Fruit fly (Drosophila melanogaster): ENCODE measurements around the gene Takl1.

The Takl1 gene

dm6 chr3R:20779969-20780368 lies 7.6 kb upstream of the Takl1 start:
- no peak for TF ChIP-seq CTCF (optimal IDR thresholded peaks at IDR 0.05)
- no peak for TF ChIP-seq CG8478 (optimal IDR thresholded peaks at IDR 0.05)

DNA sequence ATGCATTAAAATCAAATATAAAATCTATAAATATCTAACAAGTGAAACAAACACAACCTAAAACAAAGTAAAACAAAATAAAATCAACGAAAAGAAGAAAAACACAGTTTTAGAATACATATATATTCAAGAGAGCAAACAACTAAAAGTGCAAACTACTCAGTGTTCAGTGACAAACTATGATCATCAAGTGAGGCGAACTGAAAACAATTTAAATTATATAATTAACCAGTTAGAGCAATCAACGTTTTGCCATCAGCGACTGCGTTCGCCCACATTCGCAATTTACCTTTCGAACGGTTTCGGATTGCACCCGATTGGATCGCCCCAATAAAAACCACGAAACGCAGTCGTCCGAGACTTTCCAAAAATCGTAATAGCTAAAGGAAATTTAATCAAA lies 7.1 kb upstream of the Takl1 start:
- TF ChIP-seq CTCF (optimal IDR thresholded peaks at IDR 0.05) (no peak), CG8478 (optimal IDR thresholded peaks at IDR 0.05) (no peak)

DNA sequence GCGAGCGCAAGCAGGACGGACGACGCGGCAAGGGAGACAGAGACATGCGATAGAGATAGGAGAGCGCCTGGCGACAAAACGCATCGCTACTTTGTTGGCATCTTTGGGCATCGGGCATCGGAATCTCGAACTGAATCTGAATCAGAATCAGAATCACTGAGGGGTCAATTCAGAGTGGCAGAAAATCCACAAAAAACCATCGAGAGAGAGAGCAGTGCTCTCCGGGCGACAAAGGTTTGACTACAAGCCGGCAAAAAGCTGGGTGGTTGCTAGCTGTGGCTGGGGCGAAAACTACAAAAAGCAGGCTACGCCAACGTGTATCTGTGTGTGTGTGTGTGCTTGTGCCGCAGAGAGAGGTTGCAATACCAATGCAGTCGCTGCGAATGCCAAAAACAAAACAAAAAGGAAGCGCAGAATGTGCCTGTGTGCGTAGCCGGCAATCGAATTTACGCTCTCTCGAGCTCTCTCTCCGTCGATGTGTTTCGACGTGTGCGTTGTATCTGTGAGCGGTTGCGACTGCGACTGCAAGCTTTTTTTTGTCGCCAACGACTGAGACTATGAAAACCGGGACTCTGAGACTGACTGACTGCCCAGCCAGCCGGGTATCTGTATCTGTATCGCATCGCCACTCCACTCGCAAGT lies 6.0 kb upstream of the Takl1 start:
- TF ChIP-seq CG8478 (optimal IDR thresholded peaks at IDR 0.05), result no peak

- TF ChIP-seq CTCF (optimal IDR thresholded peaks at IDR 0.05), result no peak
- TF ChIP-seq CG8478 (optimal IDR thresholded peaks at IDR 0.05), result no peak
Measured at dm6 chr3R:20774125-20774524, 1.7 kb upstream of the Takl1 start.

- no peak for TF ChIP-seq CTCF (optimal IDR thresholded peaks at IDR 0.05)
- no peak for TF ChIP-seq CG8478 (optimal IDR thresholded peaks at IDR 0.05)
Measured at dm6 chr3R:20773174-20773573, 773 bp upstream of the Takl1 start.

dm6 chr3R:20766156-20766486 lies 6.3 kb downstream of the Takl1 start:
- no peak for TF ChIP-seq CG8478 (optimal IDR thresholded peaks at IDR 0.05)
- TF ChIP-seq CTCF (optimal IDR thresholded peaks at IDR 0.05), result no peak

- no peak for TF ChIP-seq CTCF (optimal IDR thresholded peaks at IDR 0.05)
- TF ChIP-seq CG8478 (optimal IDR thresholded peaks at IDR 0.05), result no peak
Measured at dm6 chr3R:20765302-20766155, 6.9 kb downstream of the Takl1 start.

- TF ChIP-seq CG8478 (optimal IDR thresholded peaks at IDR 0.05), result no peak
- no peak for TF ChIP-seq CTCF (optimal IDR thresholded peaks at IDR 0.05)
Measured at dm6 chr3R:20764058-20764457, 8.3 kb downstream of the Takl1 start.

- TF ChIP-seq CG8478 (optimal IDR thresholded peaks at IDR 0.05) (no peak), CTCF (optimal IDR thresholded peaks at IDR 0.05) (no peak)
Measured at dm6 chr3R:20762175-20762795, 10.1 kb downstream of the Takl1 start, which contains the start of gene CG31195. Gene CG31195, minus strand, starts transcription at chr3R:20762369.

dm6 chr3R:20756429-20756828 lies 16.0 kb downstream of the Takl1 start, which contains the start of gene Syp:
Gene Syp, plus strand, starts transcription at chr3R:20756729.
- TF ChIP-seq CTCF (optimal IDR thresholded peaks at IDR 0.05), result no peak
- no peak for TF ChIP-seq CG8478 (optimal IDR thresholded peaks at IDR 0.05)

dm6 chr3R:20754991-20755390 lies 17.4 kb downstream of the Takl1 start:
- TF ChIP-seq CTCF (optimal IDR thresholded peaks at IDR 0.05) (no peak), CG8478 (optimal IDR thresholded peaks at IDR 0.05) (no peak)

- TF ChIP-seq CG8478 (optimal IDR thresholded peaks at IDR 0.05) (no peak), CTCF (optimal IDR thresholded peaks at IDR 0.05) (no peak)
Measured at dm6 chr3R:20749536-20749935, 22.9 kb downstream of the Takl1 start.

DNA sequence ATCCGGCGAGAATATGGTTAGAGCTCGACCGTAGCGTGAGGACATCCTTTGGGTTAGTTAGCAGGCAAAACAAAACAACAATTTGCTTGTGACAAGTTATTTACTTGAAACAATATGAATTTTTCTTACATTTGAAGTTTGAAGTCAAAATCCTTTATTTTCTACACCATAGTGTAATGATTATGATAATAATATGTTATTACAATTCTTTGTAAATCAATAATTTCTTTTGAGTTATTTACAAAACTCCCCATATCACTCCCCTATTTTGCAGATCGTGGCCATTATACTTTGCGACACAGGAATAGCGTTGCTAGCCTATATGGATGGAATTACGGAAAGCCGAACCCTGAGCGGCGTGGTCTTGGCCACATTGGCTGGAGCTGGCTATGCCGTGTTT lies 23.4 kb downstream of the Takl1 start, which contains the start of gene Prosalpha4T1:
Prosalpha4T1 (minus strand) TSS at position 101 of the 400 bp plus-strand sequence.
- no peak for TF ChIP-seq CTCF (optimal IDR thresholded peaks at IDR 0.05)
- TF ChIP-seq CG8478 (optimal IDR thresholded peaks at IDR 0.05), result no peak

- TF ChIP-seq CG8478 (optimal IDR thresholded peaks at IDR 0.05) (no peak), CTCF (optimal IDR thresholded peaks at IDR 0.05) (no peak)
Measured at dm6 chr3R:20745238-20745637, 27.2 kb downstream of the Takl1 start, which contains the start of gene CG31200. Gene CG31200, minus strand, starts transcription at chr3R:20745338.

- TF ChIP-seq CTCF (optimal IDR thresholded peaks at IDR 0.05) (no peak), CG8478 (optimal IDR thresholded peaks at IDR 0.05) (no peak)
Measured at dm6 chr3R:20743769-20744168, 28.6 kb downstream of the Takl1 start, which contains the start of gene CG31199. Gene CG31199, minus strand, starts transcription at chr3R:20743869.

dm6 chr3R:20739971-20740370 lies 32.4 kb downstream of the Takl1 start, which contains the start of gene CG42322:
Gene CG42322, plus strand, starts transcription at chr3R:20740108.
- TF ChIP-seq CTCF (optimal IDR thresholded peaks at IDR 0.05), result no peak
- no peak for TF ChIP-seq CG8478 (optimal IDR thresholded peaks at IDR 0.05)

All from S2 (cell line).